Worm (Caenorhabditis elegans) whole organism, young adult: ENCODE data around the gene ZK813.6.

Experiments used
- B0336.3 ChIP-seq: fragments of 200-800 bp; sonication (Bioruptor generic); IDR thresholded peaks from 2 replicates; pipeline ENCODE4 v1.3.6; 2022; ENCODE audit warnings: missing genetic modification characterization, missing compliant biosample characterization
- C17E4.6 ChIP-seq: fragments of 200-800 bp; sonication (Bioruptor generic); IDR thresholded peaks from 2 replicates; pipeline ENCODE4 v1.3.6; 2022; ENCODE audit warnings: missing genetic modification reagents, missing genetic modification characterization, missing compliant biosample characterization
- D2030.7 ChIP-seq: fragments of 200-800 bp; sonication (Bioruptor generic); IDR thresholded peaks from 2 replicates; pipeline ENCODE4 v1.3.6; 2022; ENCODE audit warnings: missing genetic modification reagents, missing genetic modification characterization, missing compliant biosample characterization
- F33H1.4 ChIP-seq: fragments of 200-800 bp; sonication (Bioruptor generic); IDR thresholded peaks from 2 replicates; pipeline ENCODE4 v1.3.6; 2022; ENCODE audit warnings: missing genetic modification reagents, missing genetic modification characterization, missing compliant biosample characterization
- F37B4.10 ChIP-seq: fragments of 200-800 bp; sonication (Bioruptor generic); IDR thresholded peaks from 2 replicates; pipeline ENCODE4 v1.3.6; 2022; ENCODE audit warnings: missing genetic modification characterization, missing compliant biosample characterization
- F39B2.1 ChIP-seq: fragments of 200-800 bp; sonication (Bioruptor generic); IDR thresholded peaks from 2 replicates; pipeline ENCODE4 v1.3.6; 2022; ENCODE audit warnings: missing genetic modification reagents, missing genetic modification characterization, missing compliant biosample characterization
- Y53F4B.3 ChIP-seq: fragments of 200-800 bp; sonication (Bioruptor generic); IDR thresholded peaks from 2 replicates; pipeline ENCODE4 v1.3.6; 2022; ENCODE audit warnings: missing genetic modification reagents, missing genetic modification characterization, missing compliant biosample characterization
- Y53G8AR.9 ChIP-seq: fragments of 200-800 bp; sonication (Bioruptor generic); conservative IDR thresholded peaks from 2 replicates; pipeline ENCODE4 v1.3.6; 2022; ENCODE audit warnings: missing genetic modification reagents, missing genetic modification characterization, missing compliant biosample characterization
- Y56A3A.18 ChIP-seq: fragments of 200-800 bp; sonication (Bioruptor generic); IDR thresholded peaks from 2 replicates; pipeline ENCODE4 v1.3.6; 2022; ENCODE audit warnings: missing genetic modification reagents, missing genetic modification characterization, missing compliant biosample characterization
- akir-1 ChIP-seq: fragments of 200-800 bp; sonication (Bioruptor generic); optimal IDR thresholded peaks from 2 replicates; lab custom pipeline; 2018; ENCODE audit warnings: mild to moderate bottlenecking, missing genetic modification characterization, moderate library complexity, missing compliant biosample characterization
- aptf-3 ChIP-seq: fragments of 200-800 bp; sonication (Bioruptor generic); IDR thresholded peaks from 2 replicates; pipeline ENCODE4 v1.3.6; 2022; ENCODE audit warnings: missing genetic modification characterization, missing compliant biosample characterization
- attf-3 ChIP-seq: fragments of 200-800 bp; sonication (Bioruptor generic); conservative IDR thresholded peaks from 2 replicates; pipeline ENCODE4 v1.3.6; 2022; ENCODE audit warnings: missing genetic modification reagents, missing genetic modification characterization, missing compliant biosample characterization
- attf-5 ChIP-seq: fragments of 200-800 bp; sonication (Bioruptor generic); optimal IDR thresholded peaks from 2 replicates; lab custom pipeline; 2018; ENCODE audit warnings: mild to moderate bottlenecking, missing genetic modification characterization, missing compliant biosample characterization
- attf-6 ChIP-seq: fragments of 200-800 bp; sonication (Bioruptor generic); IDR thresholded peaks from 2 replicates; pipeline ENCODE4 v1.3.6; 2022; ENCODE audit warnings: missing genetic modification reagents, missing genetic modification characterization, missing compliant biosample characterization
- cebp-2 ChIP-seq: fragments of 200-800 bp; sonication (Bioruptor generic); IDR thresholded peaks from 2 replicates; pipeline ENCODE4 v1.3.6; 2022; ENCODE audit warnings: missing genetic modification characterization, missing compliant biosample characterization
- ceh-27 ChIP-seq: fragments of 200-800 bp; sonication (Bioruptor generic); optimal IDR thresholded peaks from 2 replicates; lab custom pipeline; 2018; ENCODE audit warnings: mild to moderate bottlenecking, missing genetic modification characterization, moderate library complexity, missing compliant biosample characterization
- ceh-58 ChIP-seq: fragments of 200-800 bp; sonication (Bioruptor generic); IDR thresholded peaks from 2 replicates; pipeline ENCODE4 v1.3.6; 2022; ENCODE audit warnings: missing genetic modification characterization, missing compliant biosample characterization
- chd-7 ChIP-seq: sonication (generic microtip); optimal IDR thresholded peaks from 2 replicates; lab custom pipeline; 2016; ENCODE audit warnings: mild to moderate bottlenecking, missing genetic modification characterization, moderate library complexity, missing compliant biosample characterization
- dpl-1 ChIP-seq: fragments of 150-350 bp; optimal IDR thresholded peaks from 2 replicates; lab custom pipeline; 2014; ENCODE audit warnings: missing biosample characterization, missing genetic modification reagents, missing genetic modification characterization
- egl-44 ChIP-seq: fragments of 200-800 bp; sonication (Bioruptor generic); IDR thresholded peaks from 2 replicates; pipeline ENCODE4 v1.3.6; 2022; ENCODE audit warnings: missing genetic modification reagents, missing genetic modification characterization, missing compliant biosample characterization
- egrh-3 ChIP-seq: fragments of 200-800 bp; sonication (Bioruptor generic); IDR thresholded peaks from 2 replicates; pipeline ENCODE4 v1.3.6; 2022; ENCODE audit warnings: missing genetic modification reagents, missing genetic modification characterization, missing compliant biosample characterization
- gei-17 ChIP-seq: fragments of 200-800 bp; sonication (Bioruptor generic); optimal IDR thresholded peaks from 2 replicates; lab custom pipeline; 2018; ENCODE audit warnings: mild to moderate bottlenecking, missing genetic modification characterization, missing compliant biosample characterization
- hlh-12 ChIP-seq: sonication (generic microtip); optimal IDR thresholded peaks from 2 replicates; lab custom pipeline; 2016; ENCODE audit warnings: missing genetic modification characterization, missing compliant biosample characterization
- let-526 ChIP-seq: fragments of 200-800 bp; sonication (Bioruptor generic); IDR thresholded peaks from 2 replicates; pipeline ENCODE4 v1.3.6; 2022; ENCODE audit warnings: missing genetic modification reagents, missing genetic modification characterization, missing compliant biosample characterization
- let-607 ChIP-seq, 2 experiments: fragments of 200-800 bp in 1 of 2; sonication (Bioruptor generic) in 1 of 2; sonication (generic microtip) in 1 of 2; optimal IDR thresholded peaks; 2 replicates each; lab custom pipeline; 2016 to 2018; ENCODE audit warnings: mild to moderate bottlenecking in 2 of 2, missing compliant biosample characterization in 2 of 2, missing genetic modification characterization in 2 of 2, moderate library complexity in 2 of 2, missing genotype in 1 of 2
- lin-26 ChIP-seq: fragments of 200-800 bp; sonication (Bioruptor generic); IDR thresholded peaks from 2 replicates; pipeline ENCODE4 v1.3.6; 2022; ENCODE audit warnings: missing genetic modification reagents, missing genetic modification characterization, missing compliant biosample characterization
- lir-1 ChIP-seq: fragments of 200-800 bp; sonication (Bioruptor generic); conservative IDR thresholded peaks from 2 replicates; pipeline ENCODE4 v1.3.6; 2022; ENCODE audit warnings: missing genetic modification reagents, missing genetic modification characterization, missing compliant biosample characterization
- lsl-1 ChIP-seq: fragments of 200-800 bp; sonication (Bioruptor generic); optimal IDR thresholded peaks from 2 replicates; lab custom pipeline; 2018; ENCODE audit warnings: mild to moderate bottlenecking, missing genetic modification characterization, moderate library complexity, missing compliant biosample characterization
- madf-3 ChIP-seq: fragments of 200-800 bp; sonication (Bioruptor generic); IDR thresholded peaks from 2 replicates; pipeline ENCODE4 v1.3.6; 2022; ENCODE audit warnings: missing genetic modification reagents, missing genetic modification characterization, missing compliant biosample characterization
- madf-6 ChIP-seq: fragments of 200-800 bp; sonication (Bioruptor generic); IDR thresholded peaks from 2 replicates; pipeline ENCODE4 v1.3.6; 2022; ENCODE audit warnings: missing genetic modification reagents, missing genetic modification characterization, missing compliant biosample characterization
- mcd-1 ChIP-seq: fragments of 200-800 bp; sonication (Bioruptor generic); IDR thresholded peaks from 2 replicates; pipeline ENCODE4 v1.3.6; 2022; ENCODE audit warnings: missing genetic modification reagents, missing genetic modification characterization, missing compliant biosample characterization
- mxl-1 ChIP-seq: sonication (generic microtip); optimal IDR thresholded peaks from 2 replicates; lab custom pipeline; 2016; ENCODE audit warnings: missing genetic modification characterization, missing compliant biosample characterization
- nfyb-1 ChIP-seq: fragments of 200-800 bp; sonication (Bioruptor generic); IDR thresholded peaks from 2 replicates; pipeline ENCODE4 v1.3.6; 2022; ENCODE audit warnings: missing genetic modification reagents, missing genetic modification characterization, missing compliant biosample characterization
- nhr-27 ChIP-seq: fragments of 200-800 bp; sonication (Bioruptor generic); optimal IDR thresholded peaks from 2 replicates; lab custom pipeline; 2018; ENCODE audit warnings: mild to moderate bottlenecking, missing genetic modification characterization, moderate library complexity, missing compliant biosample characterization
- rec-8 ChIP-seq, 2 experiments: sonication (generic microtip); optimal IDR thresholded peaks; 2 replicates each; lab custom pipeline; 2016; ENCODE audit warnings: mild to moderate bottlenecking in 2 of 2, missing genetic modification characterization in 2 of 2, missing genetic modification reagents in 2 of 2, missing genotype in 2 of 2, missing biosample characterization in 1 of 2, missing compliant biosample characterization in 1 of 2, moderate library complexity in 1 of 2
- rpc-1 ChIP-seq, 2 experiments: fragments of 150-350 bp in 1 of 2; sonication (generic microtip) in 1 of 2; optimal IDR thresholded peaks; 2 replicates each; lab custom pipeline; 2014 to 2018; ENCODE audit warnings: missing biosample characterization in 1 of 2, missing genetic modification characterization in 1 of 2, missing genetic modification reagents in 1 of 2, missing genotype in 1 of 2
- sdz-38 ChIP-seq: sonication (generic microtip); optimal IDR thresholded peaks from 2 replicates; lab custom pipeline; 2016; ENCODE audit warnings: missing genotype, missing genetic modification characterization, missing compliant biosample characterization
- snpc-1.1 ChIP-seq: sonication (generic microtip); optimal IDR thresholded peaks from 2 replicates; lab custom pipeline; 2017; ENCODE audit warnings: missing genetic modification characterization, mild to moderate bottlenecking, missing compliant biosample characterization, antibody characterized with exemption, moderate library complexity, missing genotype, missing genetic modification reagents; ENCODE audit not compliant: insufficient read depth
- sptf-2 ChIP-seq: fragments of 200-800 bp; sonication (Bioruptor generic); optimal IDR thresholded peaks from 2 replicates; lab custom pipeline; 2018; ENCODE audit warnings: mild to moderate bottlenecking, missing genetic modification characterization, missing compliant biosample characterization
- tlf-1 ChIP-seq: fragments of 200-800 bp; sonication (Bioruptor generic); optimal IDR thresholded peaks from 2 replicates; lab custom pipeline; 2018; ENCODE audit warnings: mild to moderate bottlenecking, missing genetic modification characterization, missing compliant biosample characterization
- unc-130 ChIP-seq: sonication (generic microtip); optimal IDR thresholded peaks from 2 replicates; lab custom pipeline; 2016; ENCODE audit warnings: missing genetic modification reagents, missing genetic modification characterization, missing compliant biosample characterization
- unc-62 ChIP-seq: fragments of 150-350 bp; optimal IDR thresholded peaks from 2 replicates; lab custom pipeline; 2014; ENCODE audit warnings: missing biosample characterization, missing genetic modification reagents, missing genetic modification characterization
- zfh-2 ChIP-seq: fragments of 200-800 bp; sonication (Bioruptor generic); conservative IDR thresholded peaks from 2 replicates; pipeline ENCODE4 v1.3.6; 2022; ENCODE audit warnings: missing genetic modification reagents, missing genetic modification characterization, missing compliant biosample characterization
- ztf-18 ChIP-seq: sonication (generic microtip); optimal IDR thresholded peaks from 2 replicates; lab custom pipeline; 2016; ENCODE audit warnings: missing genotype, mild to moderate bottlenecking, missing genetic modification characterization, missing compliant biosample characterization
- ztf-25 ChIP-seq: fragments of 200-800 bp; sonication (Bioruptor generic); IDR thresholded peaks from 2 replicates; pipeline ENCODE4 v1.3.6; 2022; ENCODE audit warnings: missing genetic modification reagents, missing genetic modification characterization, missing compliant biosample characterization
- ztf-28 ChIP-seq: fragments of 200-800 bp; sonication (Bioruptor generic); IDR thresholded peaks from 2 replicates; pipeline ENCODE4 v1.3.6; 2022; ENCODE audit warnings: missing genetic modification reagents, missing genetic modification characterization, missing compliant biosample characterization

ZK813.6 gene

DNA sequence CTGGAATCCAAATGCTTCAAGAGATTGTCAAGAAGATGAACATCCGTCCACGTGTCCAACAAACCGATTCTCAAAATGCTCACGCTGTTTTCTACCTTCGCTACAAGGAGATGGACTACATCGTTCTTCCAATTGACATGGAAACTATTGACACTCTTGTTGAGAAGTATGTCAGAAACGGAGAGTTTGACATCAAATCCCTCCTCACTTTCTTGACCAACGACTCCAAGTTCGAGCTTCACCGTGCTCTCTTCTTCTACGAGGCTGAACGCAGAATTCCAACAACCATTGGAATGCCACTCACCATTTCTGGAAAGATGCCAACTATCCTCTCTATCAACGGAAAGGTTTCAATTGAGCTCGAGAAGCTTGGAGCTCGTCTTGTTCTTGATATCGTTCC lies 18.8 kb upstream of the ZK813.6 start:
- peak; percentile 59; the same call in 1 of the 2 replicates for TF ChIP-seq Y56A3A.18
- TF ChIP-seq Y53G8AR.9 (GFP tag; lab: Robert Waterston, UW) = 0 out of 2 replicates have a peak, but pooled peaks have one; percentile 54
- TF ChIP-seq, all 124 proteins: peak for 2; not testable (repeated sequence) for 122

ce11 chrX:3408717-3409303 lies 15.8 kb upstream of the ZK813.6 start:
- TF ChIP-seq unc-130 (GFP tag; lab: Kevin White, UChicago) (no peak), sptf-2 (GFP tag; lab: Kevin White, UChicago) (no peak), nhr-27 (tag; lab: Kevin White, UChicago) (no peak), madf-6 (GFP tag; lab: Robert Waterston, UW) (no peak; the same call in 1 of the 2 replicates), chd-7 (tag; lab: Kevin White, UChicago) (peak; percentile 36), unc-62 (GFP tag; lab: Kevin White, UChicago) (no peak), gei-17 (GFP tag; lab: Kevin White, UChicago) (peak; percentile 62), mxl-1 (no peak), sdz-38 (tag; lab: Kevin White, UChicago) (no peak), attf-6 (GFP tag; lab: Robert Waterston, UW) (no peak), ceh-58 (GFP tag; lab: Robert Waterston, UW) (no peak), akir-1 (GFP tag; lab: Kevin White, UChicago) (no peak), mcd-1 (GFP tag; lab: Robert Waterston, UW) (no peak), snpc-1.1 (no peak), F39B2.1 (GFP tag; lab: Robert Waterston, UW) (no peak), cebp-2 (GFP tag; lab: Robert Waterston, UW) (no peak), Y53G8AR.9 (GFP tag; lab: Robert Waterston, UW) (peak; percentile 92; the same call in 1 of the 2 replicates), ceh-27 (GFP tag; lab: Kevin White, UChicago) (no peak), nfyb-1 (GFP tag; lab: Robert Waterston, UW) (peak; percentile 50; the same call in 1 of the 2 replicates), attf-5 (GFP tag; lab: Kevin White, UChicago) (no peak), dpl-1 (GFP tag; lab: Kevin White, UChicago) (no peak), hlh-12 (tag; lab: Kevin White, UChicago) (no peak), C17E4.6 (GFP tag; lab: Robert Waterston, UW) (no peak), lir-1 (GFP tag; lab: Robert Waterston, UW) (no peak), attf-3 (no peak), lsl-1 (GFP tag; lab: Kevin White, UChicago) (no peak), ztf-18 (tag; lab: Kevin White, UChicago) (no peak), zfh-2 (GFP tag; lab: Robert Waterston, UW) (no peak), D2030.7 (GFP tag; lab: Robert Waterston, UW) (no peak), rec-8 (tag; optimal IDR thresholded peaks at IDR 0.05; lab: Kevin White, UChicago) (no peak), egl-44 (GFP tag; lab: Robert Waterston, UW) (no peak), let-526 (no peak), madf-3 (GFP tag; lab: Robert Waterston, UW) (no peak; the same call in 1 of the 2 replicates), ztf-25 (GFP tag; lab: Robert Waterston, UW) (no peak), rpc-1 (optimal IDR thresholded peaks at IDR 0.05; lab: Kevin White, UChicago) (no peak), rpc-1 (tag; optimal IDR thresholded peaks at IDR 0.05; lab: Kevin White, UChicago) (no peak), aptf-3 (GFP tag; lab: Robert Waterston, UW) (no peak), Y53F4B.3 (no peak), B0336.3 (GFP tag; lab: Robert Waterston, UW) (peak; percentile 78), egrh-3 (GFP tag; lab: Robert Waterston, UW) (no peak), let-607 (tag; optimal IDR thresholded peaks at IDR 0.05; lab: Kevin White, UChicago) (peak in 1 of 2 experiments; percentile 2), tlf-1 (peak; percentile 37), F33H1.4 (GFP tag; lab: Robert Waterston, UW) (no peak), ztf-28 (GFP tag; lab: Robert Waterston, UW) (no peak), F37B4.10 (GFP tag; lab: Robert Waterston, UW) (no peak), lin-26 (no peak)
